Fruit fly (Drosophila melanogaster): ENCODE measurements around the gene Nrd1.

Nrd1 gene

dm6 chrX:11868866-11869265 lies at the start of gene Nrd1, which contains the start of gene CG1847:
Gene Nrd1, minus strand, starts transcription at chrX:11868893.
Gene CG1847, plus strand, starts transcription at chrX:11869170.
- no peak for TF ChIP-seq noc (tag; optimal IDR thresholded peaks at IDR 0.05)

DNA sequence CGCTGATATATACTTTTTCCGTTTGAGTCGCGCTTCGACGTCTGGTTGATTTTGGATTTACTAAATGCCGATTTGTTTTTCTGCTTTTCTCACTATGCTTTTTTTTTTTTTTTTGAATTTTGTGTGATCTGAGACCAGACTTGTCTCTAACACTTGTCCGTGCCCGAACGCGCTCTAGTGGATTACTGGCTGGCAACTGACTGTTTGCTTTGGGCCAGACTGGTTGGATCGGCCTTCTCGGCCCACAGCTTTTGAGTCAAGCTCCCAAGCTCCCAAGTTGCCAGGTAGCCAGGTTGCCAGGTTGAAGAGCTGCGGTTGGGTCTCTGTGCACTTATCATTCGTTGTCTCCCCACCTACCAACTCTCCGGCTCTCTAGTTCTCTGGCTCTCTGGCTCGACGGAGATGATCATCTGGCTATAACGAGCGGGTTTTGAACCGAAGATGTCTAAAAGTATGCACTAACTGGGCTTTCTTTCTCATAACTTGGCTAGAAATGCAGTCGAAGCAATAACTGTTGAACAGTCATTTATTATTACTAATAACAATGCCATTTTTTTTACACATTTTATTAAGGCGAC lies 48.5 kb upstream of the Nrd1 start, which contains the start of gene pot:
pot (minus strand) TSS at position 205 of the 578 bp plus-strand sequence.
- TF ChIP-seq noc (tag; optimal IDR thresholded peaks at IDR 0.05), result no peak

dm6 chrX:11915154-11915593 lies 46.5 kb upstream of the Nrd1 start:
- TF ChIP-seq noc (tag; optimal IDR thresholded peaks at IDR 0.05), result peak; percentile 86

- TF ChIP-seq noc (tag; optimal IDR thresholded peaks at IDR 0.05), result no peak
These were observed 44.9 kb upstream of the Nrd1 start for dm6 chrX:11913581-11913980.

- TF ChIP-seq noc (tag; optimal IDR thresholded peaks at IDR 0.05), result no peak
These were observed 38.2 kb upstream of the Nrd1 start, which contains the start of gene CG43156 for dm6 chrX:11906818-11907281. Gene CG43156, minus strand, starts transcription at chrX:11906868.

DNA sequence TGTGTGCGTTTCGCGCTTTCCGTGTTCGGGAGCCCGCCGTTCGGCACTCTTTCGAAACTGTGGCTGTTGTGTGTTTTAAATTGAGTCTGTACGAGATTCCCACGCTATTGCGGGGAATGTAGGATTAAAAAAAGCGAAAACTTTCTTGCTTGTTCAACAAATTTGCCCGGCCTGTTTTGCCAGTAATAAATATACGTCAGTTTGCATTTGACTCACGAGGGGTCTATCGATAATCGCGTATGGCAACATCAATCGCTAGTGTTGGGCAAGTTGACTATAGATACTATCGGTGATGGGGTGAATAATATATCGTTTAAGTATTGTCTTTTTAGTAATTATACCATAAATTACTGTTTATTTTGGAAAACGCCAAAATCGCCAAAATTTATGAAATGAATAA lies 36.5 kb upstream of the Nrd1 start, which contains the start of gene Upf1:
Upf1 (minus strand) TSS at position 228 of the 400 bp plus-strand sequence.
- TF ChIP-seq noc (tag; optimal IDR thresholded peaks at IDR 0.05), result no peak

dm6 chrX:11895141-11895540 lies 26.4 kb upstream of the Nrd1 start:
- no peak for TF ChIP-seq noc (tag; optimal IDR thresholded peaks at IDR 0.05)

- TF ChIP-seq noc (tag; optimal IDR thresholded peaks at IDR 0.05), result no peak
These were observed 25.5 kb upstream of the Nrd1 start for dm6 chrX:11894198-11894597.

DNA sequence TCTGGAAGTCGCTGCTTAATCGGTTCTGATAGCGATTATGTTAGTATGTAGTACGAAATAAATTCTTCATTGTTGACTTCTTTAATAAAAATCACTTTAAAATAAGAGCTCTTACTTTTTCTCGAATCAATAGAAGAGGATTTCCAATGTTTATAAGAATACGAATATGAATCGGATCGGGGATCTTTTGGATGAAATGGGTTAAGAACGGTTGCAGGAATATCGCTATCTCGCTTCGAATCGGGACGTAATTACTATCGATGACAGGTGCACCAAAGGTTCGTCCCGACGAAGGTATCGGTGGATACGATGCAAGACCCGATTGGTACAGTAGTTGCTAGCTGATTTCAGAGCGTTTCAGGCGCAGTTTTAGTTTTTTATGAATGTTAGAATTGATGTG lies 24.9 kb upstream of the Nrd1 start, which contains the start of gene wisp:
wisp (plus strand) TSS at position 301 of the 400 bp plus-strand sequence.
- TF ChIP-seq noc (tag; optimal IDR thresholded peaks at IDR 0.05), result no peak

dm6 chrX:11891682-11892179 lies 23.0 kb upstream of the Nrd1 start, which contains the start of gene sicily:
Gene sicily, plus strand, starts transcription at chrX:11891732.
- no peak for TF ChIP-seq noc (tag; optimal IDR thresholded peaks at IDR 0.05)

dm6 chrX:11888142-11888541 lies 19.4 kb upstream of the Nrd1 start, which contains the start of gene CG1840:
Gene CG1840, plus strand, starts transcription at chrX:11888352.
- TF ChIP-seq noc (tag; optimal IDR thresholded peaks at IDR 0.05), result no peak

- TF ChIP-seq noc (tag; optimal IDR thresholded peaks at IDR 0.05), result peak; percentile 32
These were observed 18.3 kb upstream of the Nrd1 start, which contains the start of the genes CG10353 and SelG for dm6 chrX:11886976-11887375. Gene CG10353, minus strand, starts transcription at chrX:11887162. Gene SelG, plus strand, starts transcription at chrX:11887284.

- peak; percentile 64 for TF ChIP-seq noc (tag; optimal IDR thresholded peaks at IDR 0.05)
These were observed 16.7 kb upstream of the Nrd1 start for dm6 chrX:11885356-11885755.

DNA sequence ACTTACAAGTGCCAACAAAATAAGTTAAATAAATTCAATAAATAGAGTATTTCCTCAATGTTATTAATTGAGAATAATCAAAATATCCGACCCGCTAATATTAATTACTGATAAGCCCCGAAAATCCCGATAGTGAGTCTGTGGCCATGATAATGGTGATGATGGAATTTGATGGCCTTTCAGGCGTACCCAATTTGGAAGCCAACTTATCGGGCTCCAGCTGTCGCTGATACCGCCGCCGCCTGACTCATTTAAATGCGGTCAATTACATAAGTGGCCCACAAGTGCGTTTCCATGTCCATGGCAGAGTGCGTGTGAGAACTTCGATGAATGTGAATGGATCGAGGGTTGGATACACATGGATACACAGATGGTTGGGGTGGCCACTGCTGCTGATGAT lies 15.4 kb upstream of the Nrd1 start:
- no peak for TF ChIP-seq noc (tag; optimal IDR thresholded peaks at IDR 0.05)

DNA sequence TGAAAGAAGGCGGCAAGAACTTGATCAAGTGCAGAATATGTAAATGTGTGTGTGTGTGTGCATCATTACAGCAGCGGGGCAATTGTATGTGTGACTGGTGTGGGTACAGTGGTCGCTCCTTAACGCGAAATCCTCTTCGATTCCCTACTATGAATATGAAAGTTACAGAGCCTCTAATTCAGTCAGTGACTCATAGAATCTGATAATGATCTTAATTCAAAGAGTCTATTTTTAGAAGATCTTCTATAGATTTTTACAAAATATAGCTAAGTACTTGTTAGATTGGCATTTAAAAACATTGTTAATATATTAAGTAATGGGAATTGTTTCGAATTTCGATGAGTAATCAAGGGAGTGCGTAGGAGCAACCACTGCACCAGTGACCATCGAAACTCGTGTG lies 13.8 kb upstream of the Nrd1 start:
- TF ChIP-seq noc (tag; optimal IDR thresholded peaks at IDR 0.05), result no peak

DNA sequence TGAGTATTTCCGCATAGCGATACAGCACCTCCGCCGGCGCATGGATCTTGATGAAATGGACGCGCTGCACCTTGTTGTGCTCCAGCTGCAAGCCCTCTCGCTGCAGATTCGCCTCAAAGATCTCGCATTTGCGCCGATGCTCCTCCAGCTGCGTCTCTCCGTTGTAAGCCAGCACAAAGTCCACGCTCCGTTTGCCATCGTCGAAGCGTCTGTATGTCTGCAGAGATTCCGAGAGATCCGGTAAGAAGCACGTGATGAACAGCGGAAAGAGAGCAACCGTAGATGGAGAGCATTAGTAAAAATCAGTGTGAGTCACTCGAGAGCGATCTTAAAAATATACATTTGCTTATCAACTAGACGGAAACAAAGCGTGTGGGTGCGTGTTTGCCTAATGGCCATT lies 13.0 kb upstream of the Nrd1 start:
- no peak for TF ChIP-seq noc (tag; optimal IDR thresholded peaks at IDR 0.05)

DNA sequence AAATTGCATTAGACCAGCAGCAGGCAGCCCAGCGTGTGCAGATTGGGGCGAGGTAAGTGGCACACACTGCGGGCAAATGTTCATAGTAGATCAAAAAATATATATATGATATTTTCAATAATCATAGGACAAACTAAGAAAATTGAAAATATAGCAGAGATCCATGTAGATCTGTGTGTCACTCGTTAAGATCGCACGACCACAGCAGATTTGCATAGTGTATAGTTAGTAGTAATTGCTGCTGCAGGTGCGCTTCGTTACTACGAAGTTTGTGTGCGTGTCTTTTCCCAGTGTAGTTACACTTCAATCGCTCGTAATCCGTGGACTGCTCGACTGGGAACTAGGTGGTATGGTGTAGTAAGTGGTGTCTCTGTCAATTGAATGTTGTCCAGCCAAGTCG lies 8.5 kb upstream of the Nrd1 start, which contains the start of gene CG10352:
CG10352 (minus strand) TSS at position 4 of the 400 bp plus-strand sequence.
- no peak for TF ChIP-seq noc (tag; optimal IDR thresholded peaks at IDR 0.05)
